Fruit fly (Drosophila melanogaster): ENCODE results near the gene spdi.
A peak's percentile ranks its signal among the peaks of the same experiment; 100 is the strongest.

The spdi gene

dm6 chrX:655492-656379, 35.7 kb upstream of the spdi start, which contains the start of the genes Hmt4-20 and SkpA (continued):
- TF ChIP-seq HmgD (GFP tag; optimal IDR thresholded peaks at IDR 0.05) (peak; percentile 6), ase (GFP tag; IDR thresholded peaks at IDR 0.05) (no peak), PHDP (tag; optimal IDR thresholded peaks at IDR 0.05) (no peak), caup (GFP tag; optimal IDR thresholded peaks at IDR 0.05; ENCODE audit: severe bottlenecking) (no peak), Dp (GFP tag; optimal IDR thresholded peaks at IDR 0.05) (peak; percentile 59), CG10366 (GFP tag; IDR thresholded peaks at IDR 0.05) (no peak), Dll (GFP tag; IDR thresholded peaks at IDR 0.05; ENCODE audit: partially characterized antibody) (peak; percentile 90), chinmo (GFP tag; IDR thresholded peaks at IDR 0.05; ENCODE audit: partially characterized antibody) (peak; percentile 89; the same call in 3 of the 4 replicates), lbe (GFP tag; optimal IDR thresholded peaks at IDR 0.05) (no peak), tll (GFP tag; optimal IDR thresholded peaks at IDR 0.05) (peak in 1 of 2 experiments; percentile 58), CG18476 (GFP tag; optimal IDR thresholded peaks at IDR 0.05) (no peak), pita (GFP tag; optimal IDR thresholded peaks at IDR 0.05) (peak; percentile 78), fd3F (GFP tag; optimal IDR thresholded peaks at IDR 0.05) (no peak), CG8924 (tag; optimal IDR thresholded peaks at IDR 0.05) (no peak), CG8944 (GFP tag; optimal IDR thresholded peaks at IDR 0.05) (no peak), CG14860 (GFP tag; IDR thresholded peaks at IDR 0.05; ENCODE audit: partially characterized antibody) (peak; percentile 88), Lhr (GFP tag; optimal IDR thresholded peaks at IDR 0.05) (peak; percentile 57), Myb (GFP tag; optimal IDR thresholded peaks at IDR 0.05) (peak; percentile 74), fu2 (GFP tag; optimal IDR thresholded peaks at IDR 0.05) (no peak), CG4617 (GFP tag; optimal IDR thresholded peaks at IDR 0.05; ENCODE audit: borderline replicate concordance) (peak; percentile 89), Bgb (GFP tag; IDR thresholded peaks at IDR 0.05; ENCODE audit: partially characterized antibody) (peak; percentile 92), sug (tag; optimal IDR thresholded peaks at IDR 0.05) (peak; percentile 14), CG13775 (GFP tag; optimal IDR thresholded peaks at IDR 0.05) (peak; percentile 13), CG13894 (tag; optimal IDR thresholded peaks at IDR 0.05) (no peak), mam (GFP tag; optimal IDR thresholded peaks at IDR 0.05) (peak; percentile 15), sisA (GFP tag; IDR thresholded peaks at IDR 0.05) (no peak), Usf (GFP tag; optimal IDR thresholded peaks at IDR 0.05) (no peak), CG12155 (GFP tag; optimal IDR thresholded peaks at IDR 0.05) (peak; percentile 18), dysf (GFP tag; IDR thresholded peaks at IDR 0.05) (no peak), tx (GFP tag; optimal IDR thresholded peaks at IDR 0.05) (no peak), ewg (GFP tag; optimal IDR thresholded peaks at IDR 0.05) (peak; percentile 14), stwl (tag; optimal IDR thresholded peaks at IDR 0.05) (peak; percentile 16), CG17829 (tag; optimal IDR thresholded peaks at IDR 0.05) (peak; percentile 46), jumu (GFP tag; optimal IDR thresholded peaks at IDR 0.05) (peak; percentile 43), Lim3 (GFP tag; IDR thresholded peaks at IDR 0.05) (no peak), Abd-B (GFP tag; optimal IDR thresholded peaks at IDR 0.05) (peak; percentile 42), H2.0 (GFP tag; IDR thresholded peaks at IDR 0.05) (no peak), Taf1 (GFP tag; IDR thresholded peaks at IDR 0.05) (no peak), vnd (GFP tag; IDR thresholded peaks at IDR 0.05; ENCODE audit: partially characterized antibody) (peak; percentile 94), az2 (GFP tag; optimal IDR thresholded peaks at IDR 0.05) (no peak), bbx (GFP tag; IDR thresholded peaks at IDR 0.05; ENCODE audit: partially characterized antibody) (peak; percentile 91), CG13287 (GFP tag; IDR thresholded peaks at IDR 0.05; ENCODE audit: partially characterized antibody) (peak; percentile 86), CG14710 (tag; optimal IDR thresholded peaks at IDR 0.05) (peak; percentile 83), CG33213 (GFP tag; optimal IDR thresholded peaks at IDR 0.05) (peak; percentile 68), CG4730 (GFP tag; IDR thresholded peaks at IDR 0.05) (no peak), CG6791 (GFP tag; IDR thresholded peaks at IDR 0.05; ENCODE audit: partially characterized antibody) (peak; percentile 93), ro (GFP tag; IDR thresholded peaks at IDR 0.05) (no peak), HLH54F (GFP tag; optimal IDR thresholded peaks at IDR 0.05) (no peak)
